Worm (Caenorhabditis elegans): Measurements from ENCODE around the gene lys-8.

ce11 chrII:5578714-5579113 lies 7.3 kb upstream of the lys-8 start:
- TF ChIP-seq aly-1 (tag; optimal IDR thresholded peaks at IDR 0.05), result no peak
- no peak for TF ChIP-seq ama-1 (optimal IDR thresholded peaks at IDR 0.05)
